Fruit fly (Drosophila melanogaster): ENCODE results near the gene miple1.

Gene miple1

DNA sequence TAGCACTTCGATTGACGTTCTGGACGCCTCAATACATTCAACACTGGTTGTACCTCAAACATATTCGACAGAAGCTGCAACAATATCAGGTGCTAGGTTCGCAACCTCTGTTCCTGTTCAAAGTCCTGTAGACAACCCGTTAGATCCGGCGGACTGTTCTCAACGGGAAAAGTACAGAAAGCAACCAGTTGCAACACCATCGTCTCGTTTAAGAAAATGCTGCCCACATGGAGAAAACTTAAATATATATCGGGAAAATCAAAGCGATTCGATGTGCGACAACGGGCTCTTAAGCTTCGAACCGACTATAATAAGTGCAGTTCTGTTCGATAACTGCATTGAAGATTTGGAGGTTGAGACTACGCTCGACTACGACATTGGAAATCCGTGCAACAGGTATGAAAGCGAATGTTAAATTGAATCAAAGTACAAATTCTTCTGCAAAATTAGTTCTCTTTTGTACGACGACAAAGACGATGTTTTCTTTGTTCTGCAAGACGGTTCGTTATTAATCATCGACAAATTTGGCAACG is 18.8 kb upstream of the miple1 start:
- TF ChIP-seq CG8301 (tag; optimal IDR thresholded peaks at IDR 0.05): no peak
- no peak for TF ChIP-seq EcR (GFP tag; optimal IDR thresholded peaks at IDR 0.05)
- TF ChIP-seq CG15710 (tag; optimal IDR thresholded peaks at IDR 0.05): no peak
- TF ChIP-seq CG13204 (GFP tag; optimal IDR thresholded peaks at IDR 0.05): no peak
- TF ChIP-seq CG9948 (tag; optimal IDR thresholded peaks at IDR 0.05): no peak
- TF ChIP-seq CG14655 (GFP tag; optimal IDR thresholded peaks at IDR 0.05): no peak
- no peak for TF ChIP-seq fd96Ca (GFP tag; IDR thresholded peaks at IDR 0.05)
- TF ChIP-seq CG4496 (GFP tag; IDR thresholded peaks at IDR 0.05): no peak
- TF ChIP-seq D1 (tag; optimal IDR thresholded peaks at IDR 0.05): no peak
- TF ChIP-seq Snoo (tag; optimal IDR thresholded peaks at IDR 0.05): no peak
- TF ChIP-seq Pif1A (GFP tag; optimal IDR thresholded peaks at IDR 0.05): no peak
- TF ChIP-seq CG8159 (tag; optimal IDR thresholded peaks at IDR 0.05): no peak
- TF ChIP-seq CG32121 (GFP tag; IDR thresholded peaks at IDR 0.05): no peak
- TF ChIP-seq rn (GFP tag; IDR thresholded peaks at IDR 0.05): no peak

DNA sequence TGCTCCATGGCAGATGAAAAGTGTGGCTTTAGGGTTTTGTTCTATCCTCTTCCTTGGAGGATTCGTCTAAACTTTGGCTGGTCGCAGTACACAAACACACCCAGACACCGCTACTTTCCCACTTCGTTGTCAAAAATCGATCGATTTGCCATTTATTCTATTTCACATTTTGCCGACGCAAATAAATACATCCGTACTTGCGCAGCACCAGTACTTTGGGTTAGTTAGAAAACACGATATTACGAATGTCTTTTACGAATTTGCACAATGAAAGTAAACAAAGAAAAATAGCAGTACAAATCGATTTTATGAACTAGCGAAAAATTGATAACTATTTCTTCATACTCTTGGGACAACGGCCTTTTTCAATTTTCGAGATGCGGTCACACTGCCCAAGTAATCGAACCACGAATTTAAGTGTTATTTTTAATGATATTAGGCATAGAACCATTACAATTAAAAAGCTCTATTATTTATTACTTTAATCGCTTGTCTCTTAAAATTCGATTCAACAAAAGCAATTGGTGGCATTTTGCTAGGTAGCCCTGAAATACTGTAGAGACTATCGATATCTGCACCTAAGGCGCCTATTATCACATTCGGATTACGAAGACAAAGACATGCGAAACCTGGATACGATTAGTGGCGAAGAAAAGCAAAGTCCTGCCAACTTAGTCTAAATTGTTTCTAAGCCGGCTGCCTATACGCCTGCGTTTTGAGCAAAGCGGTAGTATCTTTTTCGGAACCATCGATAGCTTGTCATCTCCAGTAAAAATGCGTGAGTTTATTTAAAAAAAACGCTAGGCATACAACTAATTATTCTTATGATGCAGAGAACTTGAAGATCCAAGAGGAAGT is 9.3 kb upstream of the miple1 start, which contains the start of the genes DIP2 and wac:
DIP2 (minus strand) TSS at position 337 of the 858 bp plus-strand sequence.
wac (plus strand) TSS at position 559 of the 858 bp plus-strand sequence.
- TF ChIP-seq CG15710 (tag; optimal IDR thresholded peaks at IDR 0.05) (peak; percentile 22), EcR (GFP tag; optimal IDR thresholded peaks at IDR 0.05) (peak; percentile 55), Ets98B (GFP tag; IDR thresholded peaks at IDR 0.05) (peak; percentile 46), rn (GFP tag; IDR thresholded peaks at IDR 0.05) (peak; percentile 40; the same call in 1 of the 2 replicates), Snoo (tag; optimal IDR thresholded peaks at IDR 0.05) (peak; percentile 39), fd96Ca (GFP tag; IDR thresholded peaks at IDR 0.05) (peak; percentile 62; the same call in 2 of the 3 replicates), CG17806 (tag; optimal IDR thresholded peaks at IDR 0.05) (peak; percentile 22), CG12605 (GFP tag; IDR thresholded peaks at IDR 0.05) (no peak), CG34367 (tag; optimal IDR thresholded peaks at IDR 0.05) (no peak)

DNA sequence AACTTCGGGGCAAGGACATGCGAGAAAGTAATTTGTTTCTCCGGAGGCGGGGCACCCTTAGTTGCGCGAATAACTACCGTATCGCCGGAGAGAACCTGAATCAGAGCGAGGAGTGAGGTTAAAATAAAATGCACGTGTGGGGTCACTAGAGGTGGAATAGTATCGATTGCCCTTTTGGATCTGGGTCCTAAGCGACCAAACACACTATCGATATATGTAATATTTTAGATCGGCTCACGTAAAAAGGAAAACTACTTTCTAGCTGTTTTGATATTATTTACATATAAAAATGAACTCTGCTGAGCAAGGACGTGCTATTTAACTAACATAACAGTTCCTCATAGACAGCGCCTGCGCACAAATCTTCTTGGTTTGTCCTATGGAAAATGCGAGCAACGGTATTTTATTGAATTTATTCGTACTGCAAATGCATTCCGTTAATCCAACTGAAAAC is 4.3 kb upstream of the miple1 start:
- TF ChIP-seq rn (GFP tag; IDR thresholded peaks at IDR 0.05) (no peak), fd96Ca (GFP tag; IDR thresholded peaks at IDR 0.05) (0 out of 3 replicates have a peak, but pooled peaks have one; percentile 16), CG4496 (GFP tag; IDR thresholded peaks at IDR 0.05) (0 out of 3 replicates have a peak, but pooled peaks have one; percentile 29), EcR (GFP tag; optimal IDR thresholded peaks at IDR 0.05) (peak; percentile 44)

DNA sequence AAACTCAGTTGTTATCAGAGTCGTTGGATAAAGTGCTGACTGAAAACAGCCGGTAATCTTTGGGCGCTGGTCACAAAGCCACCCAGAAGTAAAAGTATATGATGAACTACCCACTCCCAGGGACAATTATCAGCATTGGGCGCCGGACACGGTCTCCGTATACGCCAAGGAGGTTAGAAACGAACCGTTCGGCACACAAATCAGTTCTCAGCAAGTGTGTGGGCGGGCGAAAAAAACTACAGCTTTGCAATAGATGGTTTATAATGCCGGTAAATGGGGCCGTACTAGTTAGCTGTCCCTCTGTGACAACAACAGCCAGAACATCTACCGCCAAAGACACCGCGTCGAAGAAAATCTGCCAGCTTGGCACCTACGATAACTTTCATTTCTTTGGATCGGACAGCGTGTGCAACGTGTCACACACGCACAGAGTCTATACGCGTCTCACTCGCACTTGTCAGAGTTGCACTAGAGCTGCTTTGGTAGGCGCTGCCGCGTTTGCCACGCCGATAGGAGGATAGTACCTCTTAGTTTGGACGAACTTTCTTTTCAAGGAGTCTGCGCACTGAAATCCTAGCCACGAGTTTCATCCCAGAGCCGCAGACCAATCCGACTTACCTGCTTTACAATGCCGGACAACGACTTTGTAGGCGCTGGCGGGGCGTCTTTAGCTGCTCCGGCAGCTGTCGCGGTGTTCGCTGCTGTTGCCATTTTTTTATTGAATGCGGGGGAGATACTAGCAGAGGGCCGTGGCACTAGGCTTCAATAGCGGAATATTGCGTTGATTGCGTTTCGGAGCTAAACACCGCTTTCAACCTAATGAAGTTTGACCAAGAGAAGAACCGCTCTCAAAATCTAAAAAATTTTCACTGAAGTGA is 3.4 kb upstream of the miple1 start:
- 0 out of 3 replicates have a peak, but pooled peaks have one; percentile 33 for TF ChIP-seq fd96Ca (GFP tag; IDR thresholded peaks at IDR 0.05)
- no peak for TF ChIP-seq CG8301 (tag; optimal IDR thresholded peaks at IDR 0.05)

DNA sequence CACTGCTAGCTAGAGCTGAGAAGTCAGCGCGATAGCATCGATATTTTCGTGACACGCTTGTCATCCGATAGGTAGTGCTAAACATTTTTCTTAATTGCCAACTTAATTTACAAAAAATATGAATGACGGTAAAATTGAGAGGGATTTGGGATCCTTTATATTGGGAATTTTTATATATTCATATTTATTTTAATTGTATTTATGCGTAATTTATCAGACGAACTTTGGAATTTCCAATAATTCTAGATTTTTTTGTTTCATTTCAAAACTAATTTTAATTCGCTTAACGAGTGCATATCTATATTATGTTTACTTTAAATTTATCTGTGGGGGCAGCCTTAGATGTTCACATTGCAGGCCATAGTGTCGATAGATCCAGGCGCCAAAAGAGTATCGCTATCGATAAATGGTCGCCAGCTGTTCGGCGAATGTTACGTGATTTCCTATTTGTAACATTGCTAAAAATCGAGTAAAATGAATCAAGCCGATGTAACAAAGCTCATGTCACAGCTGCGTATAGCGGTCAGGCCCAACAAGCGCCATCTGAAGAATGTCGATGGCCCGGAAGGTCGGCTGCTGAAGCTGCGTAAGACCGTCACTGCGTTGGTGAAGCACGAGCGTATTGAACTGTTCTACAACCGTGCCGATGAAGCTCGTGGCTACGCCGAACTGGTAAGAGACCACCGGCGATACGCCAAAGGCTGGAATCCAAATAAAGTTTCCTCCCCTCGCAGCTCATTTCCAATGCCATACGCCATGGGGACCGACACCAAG is 2.5 kb upstream of the miple1 start, which contains the start of the genes Tudor-SN and mRpL17:
Tudor-SN (minus strand) TSS at position 3 of the 774 bp plus-strand sequence.
mRpL17 (plus strand) TSS at position 402 of the 774 bp plus-strand sequence.
- TF ChIP-seq rn (GFP tag; IDR thresholded peaks at IDR 0.05) (no peak), CG9948 (tag; optimal IDR thresholded peaks at IDR 0.05) (no peak), CG34367 (tag; optimal IDR thresholded peaks at IDR 0.05) (no peak), CG15710 (tag; optimal IDR thresholded peaks at IDR 0.05) (peak; percentile 13), gl (tag; optimal IDR thresholded peaks at IDR 0.05) (no peak), Pif1A (GFP tag; optimal IDR thresholded peaks at IDR 0.05) (no peak), EcR (GFP tag; optimal IDR thresholded peaks at IDR 0.05) (no peak), Ets98B (GFP tag; IDR thresholded peaks at IDR 0.05) (no peak), CG4496 (GFP tag; IDR thresholded peaks at IDR 0.05) (peak; percentile 41; the same call in 1 of the 3 replicates), CG8159 (tag; optimal IDR thresholded peaks at IDR 0.05) (peak; percentile 7), CG32121 (GFP tag; IDR thresholded peaks at IDR 0.05) (no peak), CG17806 (tag; optimal IDR thresholded peaks at IDR 0.05) (no peak), fd96Ca (GFP tag; IDR thresholded peaks at IDR 0.05) (no peak; the same call in 2 of the 3 replicates), Pif1B (GFP tag; optimal IDR thresholded peaks at IDR 0.05) (peak; percentile 16), CG8301 (tag; optimal IDR thresholded peaks at IDR 0.05) (no peak)

All from whole organism, pupa.